Worm (Caenorhabditis elegans): ENCODE measurements around the gene M162.7.

The M162.7 gene

ce11 chrV:19829225-19829624 lies 34.4 kb upstream of the M162.7 start (continued):
- TF ChIP-seq madf-6 (GFP tag; IDR thresholded peaks at IDR 0.05) (no peak), bed-2 (GFP tag; IDR thresholded peaks at IDR 0.05) (no peak), dpl-1 (GFP tag; optimal IDR thresholded peaks at IDR 0.05) (no peak), F57A8.1 (GFP tag; optimal IDR thresholded peaks at IDR 0.05) (no peak)

- TF ChIP-seq ztf-22 (GFP tag; optimal IDR thresholded peaks at IDR 0.05): no peak
- TF ChIP-seq ceh-40 (GFP tag; IDR thresholded peaks at IDR 0.05): no peak
- TF ChIP-seq sea-2 (GFP tag; IDR thresholded peaks at IDR 0.05): no peak
- TF ChIP-seq mes-4 (tag; optimal IDR thresholded peaks at IDR 0.05): no peak
- no peak for TF ChIP-seq lsl-1 (GFP tag; optimal IDR thresholded peaks at IDR 0.05)
- no peak for TF ChIP-seq lin-54 (GFP tag; optimal IDR thresholded peaks at IDR 0.05)
- no peak for TF ChIP-seq egrh-3 (GFP tag; IDR thresholded peaks at IDR 0.05)
Measured at ce11 chrV:19827481-19827880, 32.6 kb upstream of the M162.7 start.

DNA sequence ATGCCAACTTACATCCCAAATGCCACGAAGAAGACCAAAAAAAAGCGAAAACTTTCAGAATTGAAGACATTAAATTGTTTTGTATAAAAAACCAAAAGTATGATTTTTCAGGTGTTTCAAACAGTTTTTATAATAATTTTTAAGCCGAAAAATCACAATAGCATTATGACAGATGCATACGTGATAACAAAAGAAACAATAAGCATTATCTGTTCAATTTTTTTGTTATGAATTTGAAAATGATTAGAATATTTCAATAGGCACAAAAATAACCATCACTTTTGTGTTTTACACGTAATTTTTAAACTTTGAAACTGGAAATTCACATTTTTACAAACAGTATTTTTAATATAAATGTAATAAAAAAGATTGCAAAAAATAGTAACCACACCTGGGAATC lies 27.3 kb upstream of the M162.7 start, which contains the start of gene Y116F11B.17:
Y116F11B.17 (minus strand) TSS at position 101 of the 400 bp plus-strand sequence.
- no peak for TF ChIP-seq dox-1 (GFP tag; IDR thresholded peaks at IDR 0.05)
- no peak for TF ChIP-seq nfya-1 (tag; optimal IDR thresholded peaks at IDR 0.05; ENCODE audit: borderline replicate concordance, insufficient read depth)
- no peak for TF ChIP-seq zfh-2 (GFP tag; conservative IDR thresholded peaks at IDR 0.05)
- TF ChIP-seq him-1 (tag; optimal IDR thresholded peaks at IDR 0.05): no peak
- TF ChIP-seq unc-62 (GFP tag; optimal IDR thresholded peaks at IDR 0.05): no peak
- no peak for TF ChIP-seq ama-1 (optimal IDR thresholded peaks at IDR 0.05)
- TF ChIP-seq ama-1 (GFP tag; optimal IDR thresholded peaks at IDR 0.05): no peak
- no peak for TF ChIP-seq mes-4 (tag; optimal IDR thresholded peaks at IDR 0.05)
- no peak for TF ChIP-seq B0336.3 (GFP tag; IDR thresholded peaks at IDR 0.05)
- TF ChIP-seq K12H6.12 (tag; optimal IDR thresholded peaks at IDR 0.05): no peak
- TF ChIP-seq ceh-40 (GFP tag; IDR thresholded peaks at IDR 0.05): no peak
- TF ChIP-seq nfyb-1 (GFP tag; IDR thresholded peaks at IDR 0.05): no peak

DNA sequence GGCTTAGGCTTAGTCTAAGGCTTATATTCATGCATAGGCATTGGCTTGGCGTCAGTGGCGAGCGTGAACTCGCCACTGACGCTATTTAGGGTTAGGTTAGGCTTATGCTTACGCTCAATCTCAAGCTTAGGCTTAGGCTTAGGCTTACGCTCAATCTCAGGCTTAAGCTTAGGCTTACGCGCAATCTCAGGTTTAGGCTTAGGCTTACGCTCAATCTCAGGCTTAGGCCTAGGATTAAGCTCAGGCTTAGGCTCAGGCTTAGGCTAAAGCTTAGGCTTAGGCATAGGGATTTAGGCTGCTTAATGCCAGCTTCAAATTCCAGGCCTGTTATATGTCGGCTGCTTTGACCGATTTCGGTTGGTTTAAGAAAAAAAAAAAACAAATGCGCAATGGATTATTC lies 25.3 kb upstream of the M162.7 start:
- TF ChIP-seq athp-1 (tag; optimal IDR thresholded peaks at IDR 0.05): no peak
- TF ChIP-seq F57C9.4 (tag; optimal IDR thresholded peaks at IDR 0.05): no peak
- TF ChIP-seq zim-3 (tag; optimal IDR thresholded peaks at IDR 0.05): no peak

- TF ChIP-seq zfh-2 (GFP tag; conservative IDR thresholded peaks at IDR 0.05) (no peak), ceh-40 (GFP tag; IDR thresholded peaks at IDR 0.05) (no peak), ztf-28 (GFP tag; IDR thresholded peaks at IDR 0.05) (no peak), lsl-1 (GFP tag; optimal IDR thresholded peaks at IDR 0.05) (no peak), ceh-100 (GFP tag; IDR thresholded peaks at IDR 0.05) (no peak), hmg-20 (GFP tag; IDR thresholded peaks at IDR 0.05) (no peak), repo-1 (tag; optimal IDR thresholded peaks at IDR 0.05) (no peak), egrh-3 (GFP tag; IDR thresholded peaks at IDR 0.05) (no peak), T07F8.4 (tag; optimal IDR thresholded peaks at IDR 0.05) (no peak), K12H6.12 (tag; optimal IDR thresholded peaks at IDR 0.05) (no peak), unc-62 (GFP tag; optimal IDR thresholded peaks at IDR 0.05) (no peak), mes-4 (tag; optimal IDR thresholded peaks at IDR 0.05) (no peak), mxl-1 (tag; optimal IDR thresholded peaks at IDR 0.05) (no peak), pha-4 (tag; optimal IDR thresholded peaks at IDR 0.05) (no peak), ZK185.1 (tag; optimal IDR thresholded peaks at IDR 0.05; ENCODE audit: poor library complexity, severe bottlenecking) (no peak)
Measured at ce11 chrV:19814833-19815232, 20.0 kb upstream of the M162.7 start, which contains the start of gene daf-28. Gene daf-28 (plus strand): TSS chrV:19815133.

- TF ChIP-seq lin-54 (GFP tag; optimal IDR thresholded peaks at IDR 0.05): no peak
- no peak for TF ChIP-seq ceh-27 (GFP tag; optimal IDR thresholded peaks at IDR 0.05)
- TF ChIP-seq F22D6.2 (tag; optimal IDR thresholded peaks at IDR 0.05): no peak
- no peak for TF ChIP-seq dpl-1 (GFP tag; optimal IDR thresholded peaks at IDR 0.05)
- TF ChIP-seq ekl-4 (GFP tag; IDR thresholded peaks at IDR 0.05): no peak
- no peak for TF ChIP-seq nhr-90 (tag; optimal IDR thresholded peaks at IDR 0.05)
- TF ChIP-seq T07F8.4 (tag; optimal IDR thresholded peaks at IDR 0.05): no peak
- no peak for TF ChIP-seq ets-4 (GFP tag; optimal IDR thresholded peaks at IDR 0.05)
- no peak for TF ChIP-seq athp-1 (tag; optimal IDR thresholded peaks at IDR 0.05)
Measured at ce11 chrV:19805548-19805947, 10.7 kb upstream of the M162.7 start.
